Worm (Caenorhabditis elegans): Measurements from ENCODE around the gene Y43F8C.7.

DNA sequence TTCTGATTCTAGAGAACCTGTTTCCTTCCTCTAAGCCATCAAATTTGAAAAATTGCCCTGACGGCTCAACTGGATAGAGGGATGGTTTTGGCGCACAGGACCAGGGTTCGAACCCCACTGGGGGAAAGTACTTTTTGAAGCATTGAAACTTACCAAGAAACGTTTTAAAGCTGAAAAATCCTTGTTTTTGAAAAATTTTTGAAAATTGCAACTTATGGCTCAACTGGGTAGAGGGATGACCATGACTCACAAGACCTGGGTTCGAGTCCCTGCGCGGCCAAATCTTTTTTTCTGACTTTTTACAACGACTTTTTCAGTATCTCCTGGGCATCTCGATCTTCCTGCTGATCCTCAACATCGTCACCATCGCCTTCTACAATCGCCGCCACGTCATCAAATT lies 27.0 kb upstream of the Y43F8C.7 start:
- TF ChIP-seq ces-1 (GFP tag; optimal IDR thresholded peaks at IDR 0.05) (no peak), ceh-44 (GFP tag; IDR thresholded peaks at IDR 0.05) (no peak), dmd-8 (GFP tag; IDR thresholded peaks at IDR 0.05) (no peak), fos-1 (tag; optimal IDR thresholded peaks at IDR 0.05) (no peak)

Data from whole organism, L4 larva.